Fruit fly (Drosophila melanogaster) S2 (cell line): Measurements from ENCODE around the gene Golgin84.

Source experiments
- CG8478 ChIP-seq: fragments of >200 bp; optimal IDR thresholded peaks from 2 replicates; lab custom pipeline; 2018
- CTCF ChIP-seq, 2 experiments: fragments of >200 bp; optimal IDR thresholded peaks; 2 replicates each; lab custom pipeline; 2018

Gene Golgin84

DNA sequence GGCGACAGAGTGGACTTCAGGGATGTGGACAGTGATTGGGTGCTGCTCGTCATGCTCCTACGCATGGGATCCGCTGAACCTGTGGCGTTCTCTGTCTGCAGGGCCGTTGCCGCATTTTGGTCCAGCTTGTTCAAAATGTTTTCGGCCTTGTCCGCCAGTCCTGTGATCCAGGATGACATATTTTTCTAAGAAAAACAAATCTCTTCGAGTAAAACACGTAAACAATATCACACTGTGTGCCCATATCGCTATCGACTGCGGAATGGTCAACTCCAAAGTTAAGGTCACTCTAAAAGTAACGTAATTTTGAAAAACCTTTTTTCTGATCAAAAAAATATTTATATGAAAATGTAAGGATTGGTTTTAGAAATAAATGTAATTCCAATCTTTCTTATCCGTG, at the start of gene Golgin84:
Gene Golgin84 (minus strand): TSS at position 241 of the 400 bp plus-strand sequence.
- no peak for TF ChIP-seq CG8478 (lab: Kevin White, UChicago)
- TF ChIP-seq CTCF (optimal IDR thresholded peaks at IDR 0.05; lab: Kevin White, UChicago), result no peak

dm6 chr3R:24392207-24392939, 34.6 kb upstream of the Golgin84 start, which contains the start of gene CG13616:
Gene CG13616 (plus strand): TSS chr3R:24392889.
- no peak for TF ChIP-seq CTCF (optimal IDR thresholded peaks at IDR 0.05; lab: Kevin White, UChicago)
- no peak for TF ChIP-seq CG8478 (lab: Kevin White, UChicago)

DNA sequence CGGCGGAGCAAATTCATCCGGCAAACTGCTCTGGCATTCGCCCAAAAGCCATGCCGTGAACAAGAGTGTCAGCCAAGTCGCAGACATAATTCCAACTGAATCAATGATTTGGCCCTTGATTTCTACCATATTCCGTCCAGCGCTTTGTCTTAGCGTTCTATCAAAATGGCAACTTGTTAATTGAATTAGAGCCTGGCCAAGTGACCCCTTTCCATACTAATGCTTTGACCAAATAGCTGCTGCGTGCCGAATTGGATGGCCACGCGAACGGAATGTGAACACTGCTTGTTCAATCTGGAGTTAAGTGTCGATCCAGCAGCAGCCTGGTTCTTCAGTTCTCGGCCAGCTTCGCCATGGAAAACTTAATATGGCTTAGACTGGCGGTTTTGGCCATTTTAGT, 32.5 kb upstream of the Golgin84 start, which contains the start of the genes CG5768 and CG13615:
Gene CG5768 (minus strand): TSS at position 101 of the 400 bp plus-strand sequence.
Gene CG13615 (plus strand): TSS at position 280 of the 400 bp plus-strand sequence.
- TF ChIP-seq CTCF (optimal IDR thresholded peaks at IDR 0.05; lab: Kevin White, UChicago) (no peak), CG8478 (lab: Kevin White, UChicago) (no peak)

DNA sequence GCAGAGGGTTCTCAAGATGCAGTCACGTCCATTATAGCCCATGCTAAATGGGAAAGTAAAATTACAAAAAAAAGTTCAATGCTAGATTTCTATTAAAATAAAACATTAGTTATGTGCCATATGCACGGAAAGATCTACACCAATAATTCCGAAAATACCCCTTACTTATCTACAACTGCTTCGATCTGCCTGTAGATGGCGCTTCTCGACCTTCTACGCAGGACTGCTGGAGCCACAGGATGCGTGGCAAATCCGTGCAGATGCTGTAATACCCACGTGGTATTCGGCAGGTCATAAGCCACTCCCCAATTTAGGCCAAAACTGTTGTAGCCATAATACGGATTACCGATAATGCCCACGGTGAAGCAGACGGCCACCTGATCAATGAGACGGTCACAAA, 28.7 kb upstream of the Golgin84 start:
- TF ChIP-seq CTCF (optimal IDR thresholded peaks at IDR 0.05; lab: Kevin White, UChicago) (peak; percentile 68 to 71), CG8478 (lab: Kevin White, UChicago) (no peak)

- TF ChIP-seq CG8478 (lab: Kevin White, UChicago), result no peak
- TF ChIP-seq CTCF (optimal IDR thresholded peaks at IDR 0.05; lab: Kevin White, UChicago), result no peak
These were observed 27.2 kb upstream of the Golgin84 start, which contains the start of gene CG17780 for dm6 chr3R:24384952-24385351. Gene CG17780 (minus strand): TSS chr3R:24385052.

dm6 chr3R:24376565-24376964, 18.8 kb upstream of the Golgin84 start, which contains the start of gene CG33342:
Gene CG33342 (plus strand): TSS chr3R:24376865.
- TF ChIP-seq CTCF (optimal IDR thresholded peaks at IDR 0.05; lab: Kevin White, UChicago), result no peak
- no peak for TF ChIP-seq CG8478 (lab: Kevin White, UChicago)

DNA sequence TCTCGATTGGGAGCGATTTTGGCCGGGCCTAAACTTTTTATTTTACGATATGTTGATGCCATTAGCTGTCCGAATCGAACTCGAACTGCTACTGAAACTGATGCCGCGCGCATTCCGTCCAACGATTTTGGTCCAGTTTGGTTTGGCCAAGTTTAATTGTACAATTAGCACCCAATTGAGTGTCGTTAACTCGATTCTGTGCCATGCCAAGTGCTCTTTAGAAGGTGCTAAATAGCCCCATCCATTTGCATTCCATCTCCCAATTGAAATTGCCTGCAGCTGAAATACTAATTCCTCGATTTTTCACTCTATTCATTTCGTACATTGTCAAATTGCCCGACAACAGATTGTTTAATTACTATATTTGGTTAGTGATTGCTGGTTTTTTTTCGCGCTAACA, 17.8 kb upstream of the Golgin84 start, which contains the start of gene CG17781:
Gene CG17781 (minus strand): TSS at position 101 of the 400 bp plus-strand sequence.
- TF ChIP-seq CG8478 (lab: Kevin White, UChicago) (no peak), CTCF (optimal IDR thresholded peaks at IDR 0.05; lab: Kevin White, UChicago) (no peak)

DNA sequence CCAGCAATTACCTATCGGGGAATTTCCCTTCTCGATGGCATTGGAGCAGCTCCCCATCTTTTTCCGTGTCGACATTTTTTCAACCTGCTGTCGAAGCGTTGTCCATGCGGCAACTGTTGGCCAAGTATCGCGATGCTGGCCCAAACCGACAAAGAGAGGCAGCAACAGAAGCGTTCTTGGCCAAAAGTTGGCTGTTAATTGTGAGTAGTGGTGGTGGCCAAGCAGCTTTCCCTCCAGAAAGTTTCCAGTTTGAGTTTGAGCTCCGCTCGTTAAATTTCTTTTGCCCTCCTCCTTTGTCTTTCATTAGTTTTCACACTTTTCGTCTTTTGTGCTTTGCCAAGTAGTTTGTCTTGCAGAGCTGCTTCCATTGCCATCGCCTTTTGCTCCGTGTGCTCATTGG, 14.9 kb upstream of the Golgin84 start, which contains the start of gene CG17782:
Gene CG17782 (minus strand): TSS at position 101 of the 400 bp plus-strand sequence.
- TF ChIP-seq CTCF (optimal IDR thresholded peaks at IDR 0.05; lab: Kevin White, UChicago), result no peak
- TF ChIP-seq CG8478 (lab: Kevin White, UChicago), result no peak

- TF ChIP-seq CG8478 (lab: Kevin White, UChicago), result no peak
- TF ChIP-seq CTCF (optimal IDR thresholded peaks at IDR 0.05; lab: Kevin White, UChicago), result no peak
These were observed 11.5 kb upstream of the Golgin84 start, which contains the start of gene CG13614 for dm6 chr3R:24369268-24369667. Gene CG13614 (plus strand): TSS chr3R:24369568.

DNA sequence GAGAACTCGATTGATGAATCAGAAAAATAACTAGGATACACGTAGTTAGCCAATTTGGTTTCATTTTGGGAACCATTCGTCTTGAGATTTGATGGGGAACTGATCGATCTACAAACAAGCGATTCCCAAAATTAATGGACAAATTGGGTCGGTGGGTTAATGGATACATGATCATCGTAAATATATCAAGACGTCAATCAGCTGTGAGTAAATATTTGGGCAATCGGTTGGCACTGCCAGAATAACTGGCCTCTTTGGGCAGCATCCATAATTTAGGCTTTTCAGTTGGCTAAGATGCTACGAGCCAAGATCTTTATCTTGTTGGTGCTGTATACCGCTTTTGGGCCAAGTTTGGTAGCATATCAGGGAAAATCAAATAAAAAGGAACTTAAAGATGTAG, 10.3 kb upstream of the Golgin84 start, which contains the start of the genes CG42812 and CG33341:
Gene CG42812 (minus strand): TSS at position 101 of the 400 bp plus-strand sequence.
Gene CG33341 (plus strand): TSS at position 295 of the 400 bp plus-strand sequence.
- no peak for TF ChIP-seq CG8478 (lab: Kevin White, UChicago)
- TF ChIP-seq CTCF (optimal IDR thresholded peaks at IDR 0.05; lab: Kevin White, UChicago), result no peak

- no peak for TF ChIP-seq CG8478 (lab: Kevin White, UChicago)
- TF ChIP-seq CTCF (optimal IDR thresholded peaks at IDR 0.05; lab: Kevin White, UChicago), result no peak
These were observed 9.4 kb upstream of the Golgin84 start, which contains the start of gene CG42811 for dm6 chr3R:24367120-24367519. Gene CG42811 (minus strand): TSS chr3R:24367220.

DNA sequence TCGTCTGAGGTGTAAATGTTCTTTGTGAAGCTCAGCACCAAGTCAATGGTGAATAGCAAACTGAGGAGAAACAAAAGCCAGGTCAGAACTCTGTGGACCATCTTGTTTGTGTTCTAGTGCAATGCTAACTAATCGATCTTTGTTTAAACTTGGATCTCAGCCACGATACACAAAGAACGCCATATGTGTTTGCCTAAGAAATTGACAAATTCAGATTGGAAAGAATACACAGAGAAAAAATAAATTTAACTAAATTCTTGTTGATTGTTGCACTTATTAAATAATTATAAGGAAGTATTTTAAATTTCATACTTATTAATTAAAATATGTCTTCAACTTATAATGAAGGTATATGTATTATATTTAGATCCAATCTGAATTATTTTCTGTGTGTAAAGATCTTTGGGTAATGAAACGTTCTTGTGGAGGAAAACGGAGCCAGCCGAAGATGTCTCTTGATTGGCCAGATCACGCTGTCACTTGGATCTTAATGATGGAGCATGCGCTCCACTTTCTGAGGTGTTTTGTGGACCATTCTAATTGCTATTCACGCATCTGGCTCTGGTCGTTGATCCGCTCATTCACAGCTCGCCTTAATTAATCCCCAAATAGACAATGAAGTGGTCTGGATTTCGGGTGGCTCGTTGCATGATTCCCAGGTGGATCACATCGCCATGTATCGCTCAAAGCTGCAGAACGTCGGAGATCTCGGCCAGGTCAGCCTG, 7.3 kb upstream of the Golgin84 start, which contains the start of the genes CG17784 and CG13613:
Gene CG17784 (minus strand): TSS at position 101 of the 725 bp plus-strand sequence.
Gene CG13613 (plus strand): TSS at position 675 of the 725 bp plus-strand sequence.
- TF ChIP-seq CG8478 (lab: Kevin White, UChicago) (no peak), CTCF (optimal IDR thresholded peaks at IDR 0.05; lab: Kevin White, UChicago) (no peak)

DNA sequence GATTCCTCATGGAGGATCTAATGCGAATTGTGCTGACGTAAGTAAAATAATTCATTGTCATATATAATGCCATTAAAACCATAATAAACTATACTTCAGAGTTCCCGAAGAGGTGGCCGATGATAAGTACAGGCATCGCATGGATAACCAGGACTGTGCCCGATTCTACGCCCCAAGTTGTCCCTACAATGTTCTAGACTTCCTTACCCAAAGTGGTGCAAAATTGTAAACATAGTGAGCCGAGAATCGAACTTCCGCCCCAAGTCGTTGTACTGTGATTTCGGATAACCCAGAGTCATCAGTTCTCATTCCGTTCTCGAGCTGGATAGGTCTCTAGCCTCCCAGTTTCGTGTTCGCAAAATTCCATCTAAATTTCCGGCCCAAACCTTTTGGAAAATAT, 5.1 kb upstream of the Golgin84 start, which contains the start of gene CG33340:
Gene CG33340 (plus strand): TSS at position 301 of the 400 bp plus-strand sequence.
- no peak for TF ChIP-seq CG8478 (lab: Kevin White, UChicago)
- TF ChIP-seq CTCF (optimal IDR thresholded peaks at IDR 0.05; lab: Kevin White, UChicago), result no peak

- TF ChIP-seq CG8478 (lab: Kevin White, UChicago), result no peak
- no peak for TF ChIP-seq CTCF (optimal IDR thresholded peaks at IDR 0.05; lab: Kevin White, UChicago)
These were observed 3.8 kb upstream of the Golgin84 start, which contains the start of the genes CG5762 and CG33339 for dm6 chr3R:24361583-24361982. Gene CG5762 (minus strand): TSS chr3R:24361683. Gene CG33339 (plus strand): TSS chr3R:24361847.
